Fruit fly (Drosophila melanogaster): ENCODE results near the gene Sgs3.

DNA sequence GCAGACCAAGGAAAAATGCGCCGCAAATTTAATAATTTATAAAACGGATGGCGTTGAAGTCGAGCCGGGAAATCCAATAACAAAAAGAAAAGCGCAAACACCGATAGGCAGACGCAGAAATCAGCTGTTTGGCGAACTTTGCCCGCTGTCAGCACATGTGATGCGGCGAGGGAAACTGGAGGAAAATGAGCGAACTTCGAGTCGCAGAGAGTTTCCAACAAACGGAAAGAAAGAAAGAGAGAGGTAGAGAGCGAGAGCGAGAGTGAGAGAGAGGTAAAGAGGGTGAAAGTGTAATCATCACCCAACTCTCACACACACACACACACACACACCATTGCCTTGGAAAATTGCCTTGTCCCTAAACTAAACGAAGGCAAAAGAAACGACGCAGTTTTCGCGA, 45.2 kb downstream of the Sgs3 start:
- TF ChIP-seq bcd (GFP tag; optimal IDR thresholded peaks at IDR 0.05): no peak
- no peak for TF ChIP-seq unc-4 (GFP tag; IDR thresholded peaks at IDR 0.05; ENCODE audit: partially characterized antibody)
- TF ChIP-seq CG3065 (GFP tag; optimal IDR thresholded peaks at IDR 0.05): no peak
- TF ChIP-seq CG16813 (GFP tag; IDR thresholded peaks at IDR 0.05; ENCODE audit: partially characterized antibody): no peak
- no peak for TF ChIP-seq usp (GFP tag; optimal IDR thresholded peaks at IDR 0.05)
- no peak for TF ChIP-seq toy (GFP tag; IDR thresholded peaks at IDR 0.05)
- no peak for TF ChIP-seq E2f2 (GFP tag; IDR thresholded peaks at IDR 0.05)

Data from whole organism, embryonic.